Worm (Caenorhabditis elegans): Measurements from ENCODE around the gene B0034.4.

ce11 chrII:5945818-5946217, 23.5 kb downstream of the B0034.4 start:
- TF ChIP-seq ceh-2 (tag; optimal IDR thresholded peaks at IDR 0.05) (no peak), pha-4 (tag; optimal IDR thresholded peaks at IDR 0.05) (no peak), K09A11.1 (tag; optimal IDR thresholded peaks at IDR 0.05; ENCODE audit: insufficient read depth) (no peak), sdc-2 (tag; optimal IDR thresholded peaks at IDR 0.05) (no peak), ceh-19 (GFP tag; optimal IDR thresholded peaks at IDR 0.05) (no peak), lin-11 (tag; optimal IDR thresholded peaks at IDR 0.05) (no peak), che-1 (tag; optimal IDR thresholded peaks at IDR 0.05) (no peak), ama-1 (optimal IDR thresholded peaks at IDR 0.05) (no peak)

All from whole organism, late embryonic.